Worm (Caenorhabditis elegans) whole organism, young adult: ENCODE results near the gene lrx-1.

Source experiments
- B0261.1 ChIP-seq: sonication (generic microtip); optimal IDR thresholded peaks from 2 replicates; lab custom pipeline; 2016; ENCODE audit warnings: mild to moderate bottlenecking, missing genetic modification characterization, moderate library complexity, missing compliant biosample characterization
- C06A6.2 ChIP-seq: fragments of 200-800 bp; sonication (Bioruptor generic); conservative IDR thresholded peaks from 2 replicates; pipeline ENCODE4 v1.3.6; 2022; ENCODE audit warnings: missing genetic modification characterization, missing compliant biosample characterization
- C17E4.6 ChIP-seq: fragments of 200-800 bp; sonication (Bioruptor generic); IDR thresholded peaks from 2 replicates; pipeline ENCODE4 v1.3.6; 2022; ENCODE audit warnings: missing genetic modification reagents, missing genetic modification characterization, missing compliant biosample characterization
- F22D6.2 ChIP-seq: sonication (generic microtip); optimal IDR thresholded peaks from 2 replicates; lab custom pipeline; 2016; ENCODE audit warnings: mild to moderate bottlenecking, missing genetic modification characterization, missing compliant biosample characterization
- F37B4.10 ChIP-seq: fragments of 200-800 bp; sonication (Bioruptor generic); IDR thresholded peaks from 2 replicates; pipeline ENCODE4 v1.3.6; 2022; ENCODE audit warnings: missing genetic modification characterization, missing compliant biosample characterization
- F39B2.1 ChIP-seq: fragments of 200-800 bp; sonication (Bioruptor generic); IDR thresholded peaks from 2 replicates; pipeline ENCODE4 v1.3.6; 2022; ENCODE audit warnings: missing genetic modification reagents, missing genetic modification characterization, missing compliant biosample characterization
- T26A5.8 ChIP-seq: sonication (generic microtip); optimal IDR thresholded peaks from 2 replicates; lab custom pipeline; 2016; ENCODE audit warnings: missing genetic modification characterization, missing compliant biosample characterization
- Y53F4B.3 ChIP-seq: fragments of 200-800 bp; sonication (Bioruptor generic); IDR thresholded peaks from 2 replicates; pipeline ENCODE4 v1.3.6; 2022; ENCODE audit warnings: missing genetic modification reagents, missing genetic modification characterization, missing compliant biosample characterization
- Y79H2A.3 ChIP-seq: fragments of 200-800 bp; sonication (Bioruptor generic); conservative IDR thresholded peaks from 2 replicates; pipeline ENCODE4 v1.3.6; 2022; ENCODE audit warnings: missing genetic modification reagents, missing genetic modification characterization, missing compliant biosample characterization
- ZK185.1 ChIP-seq: sonication (generic microtip); optimal IDR thresholded peaks from 2 replicates; lab custom pipeline; 2016; ENCODE audit warnings: mild to moderate bottlenecking, missing genetic modification characterization, missing compliant biosample characterization; ENCODE audit not compliant: poor library complexity, severe bottlenecking
- attf-6 ChIP-seq: fragments of 200-800 bp; sonication (Bioruptor generic); IDR thresholded peaks from 2 replicates; pipeline ENCODE4 v1.3.6; 2022; ENCODE audit warnings: missing genetic modification reagents, missing genetic modification characterization, missing compliant biosample characterization
- ccch-3 ChIP-seq: fragments of 200-800 bp; sonication (Bioruptor generic); optimal IDR thresholded peaks from 2 replicates; lab custom pipeline; 2018; ENCODE audit warnings: mild to moderate bottlenecking, missing genetic modification characterization, missing compliant biosample characterization
- cebp-1 ChIP-seq, 2 experiments: fragments of 200-800 bp in 1 of 2; sonication (Bioruptor generic) in 1 of 2; sonication (generic microtip) in 1 of 2; IDR thresholded peaks in 1 of 2; optimal IDR thresholded peaks in 1 of 2; 2 replicates each; pipeline versions ENCODE4 v1.3.6 to Lab custom; 2017 to 2022; ENCODE audit warnings: missing compliant biosample characterization in 2 of 2, missing genetic modification characterization in 2 of 2, mild to moderate bottlenecking in 1 of 2, missing genetic modification reagents in 1 of 2, moderate library complexity in 1 of 2
- cebp-2 ChIP-seq: fragments of 200-800 bp; sonication (Bioruptor generic); IDR thresholded peaks from 2 replicates; pipeline ENCODE4 v1.3.6; 2022; ENCODE audit warnings: missing genetic modification characterization, missing compliant biosample characterization
- ceh-58 ChIP-seq: fragments of 200-800 bp; sonication (Bioruptor generic); IDR thresholded peaks from 2 replicates; pipeline ENCODE4 v1.3.6; 2022; ENCODE audit warnings: missing genetic modification characterization, missing compliant biosample characterization
- chd-7 ChIP-seq: sonication (generic microtip); optimal IDR thresholded peaks from 2 replicates; lab custom pipeline; 2016; ENCODE audit warnings: mild to moderate bottlenecking, missing genetic modification characterization, moderate library complexity, missing compliant biosample characterization
- dpff-1 ChIP-seq: sonication (generic microtip); optimal IDR thresholded peaks from 2 replicates; lab custom pipeline; 2017; ENCODE audit warnings: mild to moderate bottlenecking, missing genetic modification characterization, missing compliant biosample characterization
- efl-1 ChIP-seq: fragments of 150-350 bp; optimal IDR thresholded peaks from 2 replicates; lab custom pipeline; 2014; ENCODE audit warnings: missing biosample characterization, missing genetic modification reagents, missing genetic modification characterization
- ets-4 ChIP-seq: fragments of 200-800 bp; sonication (Bioruptor generic); optimal IDR thresholded peaks from 2 replicates; lab custom pipeline; 2018; ENCODE audit warnings: mild to moderate bottlenecking, missing genetic modification characterization, missing compliant biosample characterization
- hlh-12 ChIP-seq: sonication (generic microtip); optimal IDR thresholded peaks from 2 replicates; lab custom pipeline; 2016; ENCODE audit warnings: missing genetic modification characterization, missing compliant biosample characterization
- hmg-1.2 ChIP-seq: fragments of 200-800 bp; sonication (Bioruptor generic); IDR thresholded peaks from 2 replicates; pipeline ENCODE4 v1.3.6; 2022; ENCODE audit warnings: missing genetic modification reagents, missing genetic modification characterization, missing compliant biosample characterization
- hrde-1 ChIP-seq: sonication (generic microtip); optimal IDR thresholded peaks from 2 replicates; lab custom pipeline; 2016; ENCODE audit warnings: missing genetic modification characterization, mild to moderate bottlenecking, missing compliant biosample characterization, moderate library complexity, missing genotype, missing genetic modification reagents, borderline replicate concordance
- hsf-1 ChIP-seq: fragments of 200-800 bp; sonication (Bioruptor generic); IDR thresholded peaks from 2 replicates; pipeline ENCODE4 v1.3.6; 2022; ENCODE audit warnings: missing genetic modification reagents, missing genetic modification characterization, missing compliant biosample characterization
- lag-1 ChIP-seq: fragments of 200-800 bp; sonication (Bioruptor generic); IDR thresholded peaks from 2 replicates; pipeline ENCODE4 v1.3.6; 2022; ENCODE audit warnings: missing genetic modification reagents, missing genetic modification characterization, missing compliant biosample characterization
- let-526 ChIP-seq: fragments of 200-800 bp; sonication (Bioruptor generic); IDR thresholded peaks from 2 replicates; pipeline ENCODE4 v1.3.6; 2022; ENCODE audit warnings: missing genetic modification reagents, missing genetic modification characterization, missing compliant biosample characterization
- let-607 ChIP-seq, 2 experiments: fragments of 200-800 bp in 1 of 2; sonication (Bioruptor generic) in 1 of 2; sonication (generic microtip) in 1 of 2; optimal IDR thresholded peaks; 2 replicates each; lab custom pipeline; 2016 to 2018; ENCODE audit warnings: mild to moderate bottlenecking in 2 of 2, missing compliant biosample characterization in 2 of 2, missing genetic modification characterization in 2 of 2, moderate library complexity in 2 of 2, missing genotype in 1 of 2
- lin-35 ChIP-seq, 3 experiments: fragments of 150-350 bp in 2 of 3; sonication (generic microtip) in 1 of 3; optimal IDR thresholded peaks; 2 replicates each; lab custom pipeline; 2014 to 2018; ENCODE audit warnings: missing biosample characterization in 3 of 3, missing genetic modification characterization in 3 of 3, missing genetic modification reagents in 3 of 3
- lin-54 ChIP-seq: fragments of 200-800 bp; sonication (Bioruptor generic); optimal IDR thresholded peaks from 2 replicates; lab custom pipeline; 2018; ENCODE audit warnings: mild to moderate bottlenecking, missing genetic modification characterization, missing compliant biosample characterization
- lir-1 ChIP-seq: fragments of 200-800 bp; sonication (Bioruptor generic); conservative IDR thresholded peaks from 2 replicates; pipeline ENCODE4 v1.3.6; 2022; ENCODE audit warnings: missing genetic modification reagents, missing genetic modification characterization, missing compliant biosample characterization
- lsl-1 ChIP-seq: fragments of 200-800 bp; sonication (Bioruptor generic); optimal IDR thresholded peaks from 2 replicates; lab custom pipeline; 2018; ENCODE audit warnings: mild to moderate bottlenecking, missing genetic modification characterization, moderate library complexity, missing compliant biosample characterization
- lsy-27 ChIP-seq: sonication (generic microtip); optimal IDR thresholded peaks from 2 replicates; lab custom pipeline; 2017; ENCODE audit warnings: missing genetic modification characterization, mild to moderate bottlenecking, missing compliant biosample characterization, antibody characterized with exemption, missing genotype, borderline replicate concordance; ENCODE audit not compliant: insufficient read depth
- mcd-1 ChIP-seq: fragments of 200-800 bp; sonication (Bioruptor generic); IDR thresholded peaks from 2 replicates; pipeline ENCODE4 v1.3.6; 2022; ENCODE audit warnings: missing genetic modification reagents, missing genetic modification characterization, missing compliant biosample characterization
- mel-28 ChIP-seq: sonication (generic microtip); optimal IDR thresholded peaks from 2 replicates; lab custom pipeline; 2016; ENCODE audit warnings: borderline replicate concordance, mild to moderate bottlenecking, missing genetic modification characterization, missing compliant biosample characterization
- mes-4 ChIP-seq: sonication (generic microtip); optimal IDR thresholded peaks from 2 replicates; lab custom pipeline; 2016; ENCODE audit warnings: missing genotype, missing genetic modification characterization, missing compliant biosample characterization
- nfya-2 ChIP-seq: fragments of 200-800 bp; sonication (Bioruptor generic); IDR thresholded peaks from 2 replicates; pipeline ENCODE4 v1.3.6; 2022; ENCODE audit warnings: missing genetic modification reagents, missing genetic modification characterization, missing compliant biosample characterization
- nfyb-1 ChIP-seq: fragments of 200-800 bp; sonication (Bioruptor generic); IDR thresholded peaks from 2 replicates; pipeline ENCODE4 v1.3.6; 2022; ENCODE audit warnings: missing genetic modification reagents, missing genetic modification characterization, missing compliant biosample characterization
- nhr-179 ChIP-seq: sonication (generic microtip); optimal IDR thresholded peaks from 2 replicates; lab custom pipeline; 2016; ENCODE audit warnings: mild to moderate bottlenecking, missing genetic modification characterization, missing compliant biosample characterization
- nhr-90 ChIP-seq: sonication (generic microtip); optimal IDR thresholded peaks from 2 replicates; lab custom pipeline; 2016; ENCODE audit warnings: missing genotype, mild to moderate bottlenecking, missing genetic modification characterization, missing compliant biosample characterization
- rcor-1 ChIP-seq: fragments of 200-800 bp; sonication (Bioruptor generic); IDR thresholded peaks from 2 replicates; pipeline ENCODE4 v1.3.6; 2022; ENCODE audit warnings: missing genetic modification reagents, missing genetic modification characterization, missing compliant biosample characterization
- snpc-1.3 ChIP-seq: sonication (generic microtip); optimal IDR thresholded peaks from 2 replicates; lab custom pipeline; 2017; ENCODE audit warnings: missing genetic modification characterization, mild to moderate bottlenecking, missing compliant biosample characterization, antibody characterized with exemption, moderate library complexity, missing genotype, missing genetic modification reagents; ENCODE audit not compliant: insufficient read depth
- somi-1 ChIP-seq: fragments of 200-800 bp; sonication (Bioruptor generic); optimal IDR thresholded peaks from 2 replicates; lab custom pipeline; 2018; ENCODE audit warnings: mild to moderate bottlenecking, missing genetic modification characterization, missing compliant biosample characterization
- sptf-2 ChIP-seq: fragments of 200-800 bp; sonication (Bioruptor generic); optimal IDR thresholded peaks from 2 replicates; lab custom pipeline; 2018; ENCODE audit warnings: mild to moderate bottlenecking, missing genetic modification characterization, missing compliant biosample characterization
- tlf-1 ChIP-seq: fragments of 200-800 bp; sonication (Bioruptor generic); optimal IDR thresholded peaks from 2 replicates; lab custom pipeline; 2018; ENCODE audit warnings: mild to moderate bottlenecking, missing genetic modification characterization, missing compliant biosample characterization
- unc-62 ChIP-seq: fragments of 150-350 bp; optimal IDR thresholded peaks from 2 replicates; lab custom pipeline; 2014; ENCODE audit warnings: missing biosample characterization, missing genetic modification reagents, missing genetic modification characterization
- ztf-26 ChIP-seq: sonication (generic microtip); optimal IDR thresholded peaks from 2 replicates; lab custom pipeline; 2017; ENCODE audit warnings: missing genetic modification characterization, missing compliant biosample characterization
- ztf-6 ChIP-seq: fragments of 200-800 bp; sonication (Bioruptor generic); IDR thresholded peaks from 2 replicates; pipeline ENCODE4 v1.3.6; 2022; ENCODE audit warnings: missing genetic modification reagents, missing genetic modification characterization, missing compliant biosample characterization

The lrx-1 gene

ce11 chrV:12303453-12304077 lies 51.2 kb downstream of the lrx-1 start:
- TF ChIP-seq rcor-1 (GFP tag; lab: Robert Waterston, UW) (peak; percentile 98), cebp-2 (GFP tag; lab: Robert Waterston, UW) (peak; percentile 100), mel-28 (tag; lab: Kevin White, UChicago) (peak; percentile 93), unc-62 (GFP tag; lab: Kevin White, UChicago) (no peak), attf-6 (GFP tag; lab: Robert Waterston, UW) (peak; percentile 92), dpff-1 (tag; lab: Kevin White, UChicago) (peak; percentile 99), mes-4 (tag; lab: Kevin White, UChicago) (peak; percentile 96), lin-35 (GFP tag; optimal IDR thresholded peaks at IDR 0.05; lab: Kevin White, UChicago) (peak; percentile 13 to 79 (median 70)), ztf-6 (GFP tag; lab: Robert Waterston, UW) (peak; percentile 95), C17E4.6 (GFP tag; lab: Robert Waterston, UW) (peak; percentile 96), let-526 (GFP tag; lab: Robert Waterston, UW) (peak; percentile 97), let-607 (tag; optimal IDR thresholded peaks at IDR 0.05; lab: Kevin White, UChicago) (peak; percentile 84 to 90), hrde-1 (tag; lab: Kevin White, UChicago) (peak; percentile 98), chd-7 (tag; lab: Kevin White, UChicago) (peak; percentile 100), somi-1 (GFP tag; lab: Kevin White, UChicago) (peak; percentile 96), lsl-1 (GFP tag; lab: Kevin White, UChicago) (peak; percentile 77), lin-54 (peak; percentile 95), ccch-3 (GFP tag; lab: Kevin White, UChicago) (peak; percentile 98), ets-4 (GFP tag; lab: Kevin White, UChicago) (peak; percentile 100), B0261.1 (peak; percentile 99), mcd-1 (GFP tag; lab: Robert Waterston, UW) (peak; percentile 90), nhr-179 (tag; lab: Kevin White, UChicago) (peak; percentile 90), tlf-1 (GFP tag; lab: Kevin White, UChicago) (peak; percentile 95), Y79H2A.3 (GFP tag; lab: Robert Waterston, UW) (peak; percentile 96), Y53F4B.3 (GFP tag; lab: Robert Waterston, UW) (peak; percentile 90), sptf-2 (GFP tag; lab: Kevin White, UChicago) (peak; percentile 100), ztf-26 (tag; lab: Kevin White, UChicago) (peak; percentile 95), nfyb-1 (GFP tag; lab: Robert Waterston, UW) (peak; percentile 99), nhr-90 (tag; lab: Kevin White, UChicago) (peak; percentile 99), hsf-1 (peak; percentile 88), hmg-1.2 (peak; percentile 91), C06A6.2 (GFP tag; lab: Robert Waterston, UW) (peak; percentile 94), efl-1 (peak; percentile 49), T26A5.8 (tag; lab: Kevin White, UChicago) (peak; percentile 100), ceh-58 (GFP tag; lab: Robert Waterston, UW) (peak; percentile 100), nfya-2 (GFP tag; lab: Robert Waterston, UW) (peak; percentile 97), F22D6.2 (tag; lab: Kevin White, UChicago) (peak; percentile 90), hlh-12 (tag; lab: Kevin White, UChicago) (peak; percentile 92), cebp-1 (GFP tag; IDR thresholded peaks at IDR 0.05; lab: Robert Waterston, UW) (peak; percentile 87), cebp-1 (tag; optimal IDR thresholded peaks at IDR 0.05; lab: Kevin White, UChicago) (peak; percentile 94), F39B2.1 (GFP tag; lab: Robert Waterston, UW) (peak; percentile 96), lir-1 (peak; percentile 78; the same call in 1 of the 2 replicates), F37B4.10 (peak; percentile 100), lag-1 (GFP tag; lab: Robert Waterston, UW) (peak; percentile 99), ZK185.1 (tag; lab: Kevin White, UChicago) (peak; percentile 96), lsy-27 (tag; lab: Kevin White, UChicago) (peak; percentile 91), snpc-1.3 (peak; percentile 96)
